Fruit fly (Drosophila melanogaster) whole organism, embryonic: ENCODE results near the gene mRpL16.
A peak's percentile ranks its signal among the peaks of the same experiment; 100 is the strongest.

Experiments
- CG10209 ChIP-seq: fragments of 200-800 bp; sonication (Bioruptor generic); optimal IDR thresholded peaks from 3 replicates; lab custom pipeline; 2017; ENCODE audit warnings: missing biosample characterization, mild to moderate bottlenecking, missing genetic modification characterization, missing genetic modification reagents
- CG1024 ChIP-seq: fragments of 200-800 bp; sonication (Bioruptor generic); IDR thresholded peaks from 2 replicates; pipeline ENCODE4 v1.3.6; 2022; ENCODE audit warnings: missing biosample characterization, missing genetic modification characterization
- CG10366 ChIP-seq: fragments of 200-800 bp; sonication (Bioruptor generic); IDR thresholded peaks from 2 replicates; pipeline ENCODE4 v1.3.6; 2022; ENCODE audit warnings: missing biosample characterization, missing genetic modification characterization
- CG10959 ChIP-seq: fragments of 200-800 bp; sonication (Bioruptor generic); IDR thresholded peaks from 2 replicates; pipeline ENCODE4 v1.3.6; 2022; ENCODE audit warnings: missing biosample characterization, missing genetic modification characterization
- CG11398 ChIP-seq: fragments of 200-800 bp; sonication (Bioruptor generic); optimal IDR thresholded peaks from 2 replicates; lab custom pipeline; 2016; ENCODE audit warnings: missing biosample characterization, missing genetic modification characterization
- CG12219 ChIP-seq: fragments of 200-800 bp; sonication (Bioruptor generic); optimal IDR thresholded peaks from 3 replicates; lab custom pipeline; 2018; ENCODE audit warnings: missing biosample characterization, mild to moderate bottlenecking, missing genetic modification characterization
- CG12942 ChIP-seq: fragments of 200-800 bp; sonication (Bioruptor generic); optimal IDR thresholded peaks from 3 replicates; lab custom pipeline; 2016; ENCODE audit warnings: missing biosample characterization, missing genetic modification characterization
- CG14441 ChIP-seq: fragments of 200-800 bp; sonication (Bioruptor generic); IDR thresholded peaks from 2 replicates; pipeline ENCODE4 v1.3.6; 2022; ENCODE audit warnings: missing biosample characterization, missing genetic modification characterization
- CG15601 ChIP-seq: fragments of 200-800 bp; sonication (Bioruptor generic); optimal IDR thresholded peaks from 3 replicates; lab custom pipeline; 2019; ENCODE audit warnings: missing biosample characterization, mild to moderate bottlenecking, missing genetic modification characterization, moderate library complexity
- CG1832 ChIP-seq: fragments of 200-800 bp; sonication (Bioruptor generic); optimal IDR thresholded peaks from 2 replicates; lab custom pipeline; 2017; ENCODE audit warnings: missing biosample characterization, mild to moderate bottlenecking, missing genetic modification characterization, inconsistent platforms
- CG2116 ChIP-seq: fragments of 200-800 bp; sonication (Bioruptor generic); optimal IDR thresholded peaks from 3 replicates; lab custom pipeline; 2018; ENCODE audit warnings: missing biosample characterization, mild to moderate bottlenecking, missing genetic modification characterization
- CG31365 ChIP-seq: fragments of 200-800 bp; sonication (Bioruptor generic); optimal IDR thresholded peaks from 2 replicates; lab custom pipeline; 2018; ENCODE audit warnings: missing biosample characterization, mild to moderate bottlenecking, missing genetic modification characterization
- CG32532 ChIP-seq: fragments of 200-800 bp; sonication (Bioruptor generic); IDR thresholded peaks from 2 replicates; pipeline ENCODE4 v1.3.6; 2022; ENCODE audit warnings: missing biosample characterization, missing genetic modification characterization
- CG33213 ChIP-seq: fragments of 200-800 bp; sonication (Bioruptor generic); optimal IDR thresholded peaks from 3 replicates; lab custom pipeline; 2016; ENCODE audit warnings: missing biosample characterization, missing genetic modification characterization
- CG3847 ChIP-seq: fragments of 200-800 bp; sonication (Bioruptor generic); IDR thresholded peaks from 2 replicates; pipeline ENCODE4 v1.3.6; 2022; ENCODE audit warnings: missing biosample characterization, missing genetic modification characterization
- CG3995 ChIP-seq: fragments of 200-800 bp; sonication (Bioruptor generic); optimal IDR thresholded peaks from 3 replicates; lab custom pipeline; 2016; ENCODE audit warnings: missing biosample characterization, missing genetic modification characterization
- CG6175 ChIP-seq: fragments of 200-800 bp; sonication (Bioruptor generic); IDR thresholded peaks from 3 replicates; pipeline ENCODE4 v1.3.6; 2022; ENCODE audit warnings: missing biosample characterization, missing genetic modification characterization
- CG7928 ChIP-seq: fragments of 200-800 bp; sonication (Bioruptor generic); optimal IDR thresholded peaks from 2 replicates; lab custom pipeline; 2017; ENCODE audit warnings: missing biosample characterization, mild to moderate bottlenecking, missing genetic modification characterization
- CG8944 ChIP-seq: fragments of 200-800 bp; sonication (Bioruptor generic); optimal IDR thresholded peaks from 3 replicates; lab custom pipeline; 2016; ENCODE audit warnings: missing biosample characterization, missing genetic modification characterization
- CG9215 ChIP-seq: fragments of 200-800 bp; sonication (Bioruptor generic); IDR thresholded peaks from 2 replicates; pipeline ENCODE4 v1.3.6; 2022; ENCODE audit warnings: missing biosample characterization, missing genetic modification characterization
- CG9876 ChIP-seq: fragments of 200-800 bp; sonication (Bioruptor generic); optimal IDR thresholded peaks from 2 replicates; lab custom pipeline; 2016; ENCODE audit warnings: missing biosample characterization, missing genetic modification characterization
- CG9932 ChIP-seq: fragments of 200-800 bp; sonication (Bioruptor generic); IDR thresholded peaks from 2 replicates; pipeline ENCODE4 v1.3.6; 2022; ENCODE audit warnings: missing biosample characterization, missing genetic modification characterization
- CTCF ChIP-seq: fragments of 200-800 bp; sonication (Bioruptor generic); optimal IDR thresholded peaks from 2 replicates; lab custom pipeline; 2017; ENCODE audit warnings: missing biosample characterization, mild to moderate bottlenecking, missing genetic modification characterization, moderate library complexity
- CkIIα-i1 ChIP-seq: fragments of 200-800 bp; sonication (Bioruptor generic); IDR thresholded peaks from 2 replicates; pipeline ENCODE4 v1.3.6; 2022; ENCODE audit warnings: missing biosample characterization, missing genetic modification characterization
- E2f2 ChIP-seq: fragments of 200-800 bp; sonication (Bioruptor generic); IDR thresholded peaks from 2 replicates; pipeline ENCODE4 v1.3.6; 2022; ENCODE audit warnings: missing biosample characterization, missing genetic modification characterization
- Gug ChIP-seq: fragments of 200-800 bp; sonication (Bioruptor generic); IDR thresholded peaks from 4 replicates; pipeline ENCODE4 v1.3.6; 2022; ENCODE audit warnings: missing biosample characterization, missing genetic modification characterization
- Lpt ChIP-seq: fragments of >200 bp; optimal IDR thresholded peaks from 2 replicates; lab custom pipeline; 2018; ENCODE audit warnings: missing biosample characterization, missing genetic modification characterization
- MESR4 ChIP-seq: fragments of 200-800 bp; sonication (Bioruptor generic); optimal IDR thresholded peaks from 2 replicates; lab custom pipeline; 2018; ENCODE audit warnings: missing biosample characterization, mild to moderate bottlenecking, missing genetic modification characterization, moderate library complexity
- Myb ChIP-seq: fragments of 200-800 bp; sonication (Bioruptor generic); optimal IDR thresholded peaks from 2 replicates; lab custom pipeline; 2016; ENCODE audit warnings: missing biosample characterization, missing genetic modification characterization
- Nf-YC ChIP-seq: fragments of 200-800 bp; optimal IDR thresholded peaks from 3 replicates; lab custom pipeline; 2019; ENCODE audit warnings: missing biosample characterization, mild to moderate bottlenecking, missing genetic modification characterization, moderate library complexity
- Pdp1 ChIP-seq, 2 experiments: fragments of 200-800 bp; sonication (Bioruptor generic); optimal IDR thresholded peaks; 3 replicates each; lab custom pipeline; 2016; ENCODE audit warnings: missing biosample characterization in 2 of 2, missing genetic modification characterization in 2 of 2, mild to moderate bottlenecking in 1 of 2, moderate library complexity in 1 of 2
- Spps ChIP-seq: fragments of 200-800 bp; sonication (Bioruptor generic); optimal IDR thresholded peaks from 2 replicates; lab custom pipeline; 2018; ENCODE audit warnings: missing biosample characterization, mild to moderate bottlenecking, missing genetic modification characterization
- ara ChIP-seq: fragments of 200-800 bp; sonication (Bioruptor generic); IDR thresholded peaks from 2 replicates; pipeline ENCODE4 v1.3.6; 2022; ENCODE audit warnings: missing biosample characterization, missing genetic modification characterization
- ash1 ChIP-seq: fragments of 200-800 bp; sonication (Bioruptor generic); optimal IDR thresholded peaks from 2 replicates; lab custom pipeline; 2018; ENCODE audit warnings: missing biosample characterization, mild to moderate bottlenecking, missing genetic modification characterization
- cad ChIP-seq: fragments of >200 bp; optimal IDR thresholded peaks from 2 replicates; lab custom pipeline; 2017; ENCODE audit warnings: missing biosample characterization, missing genetic modification characterization
- cas ChIP-seq: fragments of 200-800 bp; sonication (Bioruptor generic); IDR thresholded peaks from 2 replicates; pipeline ENCODE4 v1.3.6; 2022; ENCODE audit warnings: missing biosample characterization, missing genetic modification characterization
- caup ChIP-seq: fragments of 200-800 bp; sonication (Bioruptor generic); optimal IDR thresholded peaks from 3 replicates; lab custom pipeline; 2017; ENCODE audit warnings: missing biosample characterization, mild to moderate bottlenecking, missing genetic modification characterization, moderate library complexity; ENCODE audit not compliant: severe bottlenecking
- danr ChIP-seq: fragments of 200-800 bp; sonication (Bioruptor generic); IDR thresholded peaks from 2 replicates; pipeline ENCODE4 v1.3.6; 2022; ENCODE audit warnings: missing biosample characterization, missing genetic modification characterization
- dpn ChIP-seq, 2 experiments: fragments of 200-800 bp; sonication (Bioruptor generic); optimal IDR thresholded peaks; 3 replicates each; lab custom pipeline; 2016; ENCODE audit warnings: missing biosample characterization in 2 of 2, missing genetic modification characterization in 2 of 2
- emc ChIP-seq: fragments of 200-800 bp; sonication (Bioruptor generic); optimal IDR thresholded peaks from 2 replicates; lab custom pipeline; 2016; ENCODE audit warnings: missing biosample characterization, missing genetic modification characterization
- ftz-f1 ChIP-seq: fragments of 200-800 bp; sonication (Bioruptor generic); optimal IDR thresholded peaks from 2 replicates; lab custom pipeline; 2016; ENCODE audit warnings: missing biosample characterization, missing genetic modification characterization
- gsb ChIP-seq: fragments of 200-800 bp; sonication (Bioruptor generic); IDR thresholded peaks from 2 replicates; pipeline ENCODE4 v1.3.6; 2022; ENCODE audit warnings: missing biosample characterization, missing genetic modification characterization
- luna ChIP-seq: fragments of 200-800 bp; sonication (Bioruptor generic); optimal IDR thresholded peaks from 2 replicates; lab custom pipeline; 2016; ENCODE audit warnings: missing biosample characterization, missing genetic modification characterization
- nau ChIP-seq: fragments of 200-800 bp; sonication (Bioruptor generic); optimal IDR thresholded peaks from 3 replicates; lab custom pipeline; 2017; ENCODE audit warnings: missing biosample characterization, mild to moderate bottlenecking, missing genetic modification characterization, missing genetic modification reagents
- onecut ChIP-seq: fragments of 200-800 bp; sonication (Bioruptor generic); IDR thresholded peaks from 2 replicates; pipeline ENCODE4 v1.3.6; 2022; ENCODE audit warnings: missing biosample characterization, missing genetic modification characterization
- pan ChIP-seq, 4 experiments: fragments of >200 bp in 3 of 4; fragments of 200-800 bp in 1 of 4; sonication (Bioruptor generic) in 1 of 4; optimal IDR thresholded peaks in 3 of 4; IDR thresholded peaks in 1 of 4; 2 replicates each; pipeline versions ENCODE4 v1.3.6 to Lab custom; 2017 to 2022; ENCODE audit warnings: missing biosample characterization in 2 of 4, missing genetic modification characterization in 2 of 4, mixed read lengths in 1 of 4
- pho ChIP-seq: fragments of 200-800 bp; sonication (Bioruptor generic); optimal IDR thresholded peaks from 2 replicates; lab custom pipeline; 2016; ENCODE audit warnings: missing biosample characterization, missing genetic modification characterization
- psq ChIP-seq: fragments of 200-800 bp; sonication (Bioruptor generic); optimal IDR thresholded peaks from 2 replicates; lab custom pipeline; 2017; ENCODE audit warnings: missing biosample characterization, missing genetic modification characterization
- ro ChIP-seq: fragments of 200-800 bp; sonication (Bioruptor generic); IDR thresholded peaks from 2 replicates; pipeline ENCODE4 v1.3.6; 2022; ENCODE audit warnings: missing biosample characterization, missing genetic modification characterization
- tgo ChIP-seq: fragments of 200-800 bp; sonication (Bioruptor generic); IDR thresholded peaks from 3 replicates; pipeline ENCODE4 v1.3.6; 2022; ENCODE audit warnings: missing biosample characterization, missing genetic modification characterization
- unc-4 ChIP-seq: fragments of 200-800 bp; sonication (Bioruptor generic); IDR thresholded peaks from 2 replicates; pipeline ENCODE4 v1.3.6; 2022; ENCODE audit warnings: missing biosample characterization, missing genetic modification characterization; ENCODE audit not compliant: partially characterized antibody

The mRpL16 gene

dm6 chrX:1854070-1854469, 36.0 kb upstream of the mRpL16 start (continued):
- TF ChIP-seq CG33213 (GFP tag; lab: Kevin White, UChicago) = peak; percentile 64
- no peak for TF ChIP-seq ara
- TF ChIP-seq tgo (GFP tag; lab: Robert Waterston, UW) = peak; percentile 47; the same call in 1 of the 3 replicates
- peak; percentile 21 to 77 for TF ChIP-seq dpn (GFP tag; optimal IDR thresholded peaks at IDR 0.05; lab: Kevin White, UChicago)
- TF ChIP-seq Gug (GFP tag; lab: Robert Waterston, UW) = no peak
- TF ChIP-seq CG6175 (GFP tag; lab: Robert Waterston, UW) = peak; percentile 56; the same call in 1 of the 3 replicates
- 0 out of 2 replicates have a peak, but pooled peaks have one; percentile 24 for TF ChIP-seq danr
- peak; percentile 66 for TF ChIP-seq CG31365 (tag; lab: Kevin White, UChicago)
- TF ChIP-seq Lpt (GFP tag; lab: Kevin White, UChicago) = no peak
- peak in 1 of 2 experiments; percentile 31 for TF ChIP-seq Pdp1 (GFP tag; optimal IDR thresholded peaks at IDR 0.05; lab: Kevin White, UChicago)
- no peak for TF ChIP-seq CG10366 (GFP tag; lab: Robert Waterston, UW)
- TF ChIP-seq cas (GFP tag; lab: Robert Waterston, UW) = peak; percentile 66; the same call in 1 of the 2 replicates
- TF ChIP-seq CG11398 (GFP tag; lab: Kevin White, UChicago) = peak; percentile 67
- TF ChIP-seq CG7928 = peak; percentile 53
- TF ChIP-seq CG14441 (GFP tag; lab: Robert Waterston, UW) = peak; percentile 55; the same call in 1 of the 2 replicates
- no peak for TF ChIP-seq emc
- peak; percentile 66 for TF ChIP-seq pho (GFP tag; lab: Kevin White, UChicago)
- peak; percentile 16 for TF ChIP-seq CG8944 (GFP tag; lab: Kevin White, UChicago)
- TF ChIP-seq CG9932 = peak; percentile 52
- peak; percentile 55 for TF ChIP-seq CG12942 (GFP tag; lab: Kevin White, UChicago)
- peak; percentile 75 for TF ChIP-seq CG10209 (GFP tag; lab: Kevin White, UChicago)
- TF ChIP-seq gsb (GFP tag; lab: Robert Waterston, UW) = peak; percentile 51; the same call in 1 of the 2 replicates
- TF ChIP-seq CTCF (GFP tag; lab: Kevin White, UChicago) = no peak
- peak; percentile 58; the same call in 1 of the 2 replicates for TF ChIP-seq CG32532 (GFP tag; lab: Robert Waterston, UW)
- TF ChIP-seq unc-4 = no peak
- no peak for TF ChIP-seq CG15601
- no peak for TF ChIP-seq CG10959
- TF ChIP-seq Nf-YC (tag; lab: Kevin White, UChicago) = peak; percentile 35
- TF ChIP-seq psq (GFP tag; lab: Kevin White, UChicago) = peak; percentile 6
- TF ChIP-seq CG1832 = peak; percentile 30
- peak; percentile 95 for TF ChIP-seq caup (GFP tag; lab: Kevin White, UChicago)
- no peak for TF ChIP-seq MESR4 (GFP tag; lab: Kevin White, UChicago)
- peak; percentile 52 for TF ChIP-seq CG3847 (GFP tag; lab: Robert Waterston, UW)
- TF ChIP-seq ash1 (GFP tag; lab: Kevin White, UChicago) = peak; percentile 87
- peak; percentile 77 for TF ChIP-seq luna
- no peak for TF ChIP-seq Spps (tag; lab: Kevin White, UChicago)
- no peak for TF ChIP-seq CG9215 (GFP tag; lab: Robert Waterston, UW)
- peak; percentile 44 for TF ChIP-seq onecut (GFP tag; lab: Robert Waterston, UW)
- TF ChIP-seq ftz-f1 (GFP tag; lab: Kevin White, UChicago) = no peak
- no peak for TF ChIP-seq cad (GFP tag; lab: Kevin White, UChicago)
- TF ChIP-seq CG3995 = no peak
- no peak for TF ChIP-seq ro (GFP tag; lab: Robert Waterston, UW)
- peak; percentile 83 for TF ChIP-seq nau (GFP tag; lab: Kevin White, UChicago)
- peak; percentile 45 for TF ChIP-seq CG2116 (GFP tag; lab: Kevin White, UChicago)
- peak; percentile 42 for TF ChIP-seq Myb
- peak; percentile 47 for TF ChIP-seq CG12219
- TF ChIP-seq CG1024 (GFP tag; lab: Robert Waterston, UW) = 0 out of 2 replicates have a peak, but pooled peaks have one; percentile 13
- peak; percentile 37 for TF ChIP-seq CG9876
- peak; percentile 32; the same call in 1 of the 2 replicates for TF ChIP-seq CkIIα-i1 (GFP tag; lab: Robert Waterston, UW)
- TF ChIP-seq E2f2 = peak; percentile 51
- TF ChIP-seq pan (optimal IDR thresholded peaks at IDR 0.05; lab: Kevin White, UChicago) = no peak
- peak in 1 of 2 experiments; percentile 46 for TF ChIP-seq pan (GFP tag; optimal IDR thresholded peaks at IDR 0.05 in 1 of 2, IDR thresholded peaks at IDR 0.05 in 1 of 2)
